Fruit fly (Drosophila melanogaster) whole organism, embryonic: ENCODE results near the gene CG43680.

Experiments used
- CG11247 ChIP-seq: fragments of 200-800 bp; sonication (Bioruptor generic); IDR thresholded peaks from 2 replicates; pipeline ENCODE4 v1.3.6; 2022; ENCODE audit warnings: missing biosample characterization, missing genetic modification characterization
- CG12104 ChIP-seq: fragments of 200-800 bp; sonication (Bioruptor generic); optimal IDR thresholded peaks from 3 replicates; lab custom pipeline; 2016; ENCODE audit warnings: missing biosample characterization, missing genetic modification characterization
- CG13296 ChIP-seq: fragments of 200-800 bp; sonication (Bioruptor generic); optimal IDR thresholded peaks from 3 replicates; lab custom pipeline; 2018; ENCODE audit warnings: missing biosample characterization, mild to moderate bottlenecking, missing genetic modification characterization
- CG13775 ChIP-seq: fragments of 200-800 bp; sonication (Bioruptor generic); optimal IDR thresholded peaks from 3 replicates; lab custom pipeline; 2017; ENCODE audit warnings: missing biosample characterization, mild to moderate bottlenecking, missing genetic modification characterization
- CG14860 ChIP-seq: fragments of 200-800 bp; sonication (Bioruptor generic); IDR thresholded peaks from 3 replicates; pipeline ENCODE4 v1.3.6; 2022; ENCODE audit warnings: missing biosample characterization, missing genetic modification characterization; ENCODE audit not compliant: partially characterized antibody
- CG14965 ChIP-seq: fragments of 200-800 bp; sonication (Bioruptor generic); optimal IDR thresholded peaks from 2 replicates; lab custom pipeline; 2016; ENCODE audit warnings: missing biosample characterization, missing genetic modification characterization, borderline replicate concordance
- CG18599 ChIP-seq: fragments of 200-800 bp; sonication (Bioruptor generic); optimal IDR thresholded peaks from 3 replicates; lab custom pipeline; 2017; ENCODE audit warnings: missing biosample characterization, missing genetic modification characterization, mild to moderate bottlenecking, moderate library complexity, missing genetic modification reagents
- CG2129 ChIP-seq: fragments of 200-800 bp; sonication (Bioruptor generic); IDR thresholded peaks from 2 replicates; pipeline ENCODE4 v1.3.6; 2022; ENCODE audit warnings: missing biosample characterization, missing genetic modification characterization; ENCODE audit not compliant: partially characterized antibody
- CG30403 ChIP-seq: fragments of 200-800 bp; sonication (Bioruptor generic); optimal IDR thresholded peaks from 3 replicates; lab custom pipeline; 2016; ENCODE audit warnings: missing biosample characterization, missing genetic modification characterization
- CG31441 ChIP-seq: fragments of 200-800 bp; sonication (Bioruptor generic); IDR thresholded peaks from 2 replicates; pipeline ENCODE4 v1.3.6; 2022; ENCODE audit warnings: missing biosample characterization, missing genetic modification characterization
- CG3163 ChIP-seq: fragments of 200-800 bp; sonication (Bioruptor generic); optimal IDR thresholded peaks from 3 replicates; lab custom pipeline; 2016; ENCODE audit warnings: missing biosample characterization, missing genetic modification characterization
- CG32532 ChIP-seq: fragments of 200-800 bp; sonication (Bioruptor generic); IDR thresholded peaks from 2 replicates; pipeline ENCODE4 v1.3.6; 2022; ENCODE audit warnings: missing biosample characterization, missing genetic modification characterization
- CG4820 ChIP-seq: fragments of 200-800 bp; sonication (Bioruptor generic); optimal IDR thresholded peaks from 3 replicates; lab custom pipeline; 2016; ENCODE audit warnings: missing biosample characterization, missing genetic modification characterization
- CG5245 ChIP-seq: fragments of 200-800 bp; sonication (Bioruptor generic); optimal IDR thresholded peaks from 3 replicates; lab custom pipeline; 2016; ENCODE audit warnings: missing biosample characterization, missing genetic modification characterization
- CG6765 ChIP-seq: fragments of 200-800 bp; sonication (Bioruptor generic); optimal IDR thresholded peaks from 3 replicates; lab custom pipeline; 2017; ENCODE audit warnings: missing biosample characterization, mild to moderate bottlenecking, missing genetic modification characterization
- CG9609 ChIP-seq: fragments of 200-800 bp; sonication (Bioruptor generic); optimal IDR thresholded peaks from 3 replicates; lab custom pipeline; 2016; ENCODE audit warnings: missing biosample characterization, missing genetic modification characterization
- Camta ChIP-seq: fragments of 200-800 bp; sonication (Bioruptor generic); optimal IDR thresholded peaks from 2 replicates; lab custom pipeline; 2016; ENCODE audit warnings: missing biosample characterization, missing genetic modification characterization
- D ChIP-seq, 2 experiments: fragments of 200-800 bp in 1 of 2; fragments of >200 bp in 1 of 2; sonication (Bioruptor generic) in 1 of 2; optimal IDR thresholded peaks; 2 replicates in 1 of 2; 3 replicates in 1 of 2; lab custom pipeline; 2017; ENCODE audit warnings: mild to moderate bottlenecking in 1 of 2, missing biosample characterization in 1 of 2, missing genetic modification characterization in 1 of 2, missing genetic modification reagents in 1 of 2
- D19B ChIP-seq: fragments of 200-800 bp; sonication (Bioruptor generic); optimal IDR thresholded peaks from 2 replicates; lab custom pipeline; 2017; ENCODE audit warnings: missing biosample characterization, mild to moderate bottlenecking, missing genetic modification characterization
- Doc2 ChIP-seq: fragments of 200-800 bp; sonication (Bioruptor generic); IDR thresholded peaks from 2 replicates; pipeline ENCODE4 v1.3.6; 2022; ENCODE audit warnings: missing biosample characterization, missing genetic modification characterization
- Drgx ChIP-seq: fragments of 200-800 bp; sonication (Bioruptor generic); IDR thresholded peaks from 2 replicates; pipeline ENCODE4 v1.3.6; 2022; ENCODE audit warnings: missing biosample characterization, missing genetic modification characterization
- Eip74EF ChIP-seq, 2 experiments: fragments of 200-800 bp in 1 of 2; fragments of >200 bp in 1 of 2; sonication (Bioruptor generic) in 1 of 2; optimal IDR thresholded peaks; 2 replicates each; lab custom pipeline; 2017 to 2019; ENCODE audit warnings: missing biosample characterization in 2 of 2, missing genetic modification characterization in 2 of 2, mild to moderate bottlenecking in 1 of 2, moderate library complexity in 1 of 2
- Ets97D ChIP-seq: fragments of 200-800 bp; sonication (Bioruptor generic); optimal IDR thresholded peaks from 3 replicates; lab custom pipeline; 2016; ENCODE audit warnings: missing biosample characterization, missing genetic modification characterization
- H2.0 ChIP-seq: fragments of 200-800 bp; sonication (Bioruptor generic); IDR thresholded peaks from 2 replicates; pipeline ENCODE4 v1.3.6; 2022; ENCODE audit warnings: missing biosample characterization, missing genetic modification characterization
- Hey ChIP-seq: fragments of 200-800 bp; sonication (Bioruptor generic); optimal IDR thresholded peaks from 3 replicates; lab custom pipeline; 2018; ENCODE audit warnings: missing biosample characterization, mild to moderate bottlenecking, missing genetic modification characterization
- Kr ChIP-seq: fragments of 200-800 bp; sonication (Bioruptor generic); optimal IDR thresholded peaks from 2 replicates; lab custom pipeline; 2017; ENCODE audit warnings: missing biosample characterization, mild to moderate bottlenecking, missing genetic modification characterization
- Lim3 ChIP-seq: fragments of 200-800 bp; sonication (Bioruptor generic); IDR thresholded peaks from 2 replicates; pipeline ENCODE4 v1.3.6; 2022; ENCODE audit warnings: missing biosample characterization, missing genetic modification characterization
- Nf-YA ChIP-seq: fragments of 200-800 bp; sonication (Bioruptor generic); IDR thresholded peaks from 2 replicates; pipeline ENCODE4 v1.3.6; 2022; ENCODE audit warnings: missing biosample characterization, missing genetic modification characterization
- PHDP ChIP-seq: fragments of 200-800 bp; sonication (Bioruptor generic); optimal IDR thresholded peaks from 3 replicates; lab custom pipeline; 2018; ENCODE audit warnings: missing biosample characterization, mild to moderate bottlenecking, missing genetic modification characterization, moderate library complexity
- Taf1 ChIP-seq: fragments of 200-800 bp; sonication (Bioruptor generic); IDR thresholded peaks from 2 replicates; pipeline ENCODE4 v1.3.6; 2022; ENCODE audit warnings: missing biosample characterization, missing genetic modification characterization
- Xrp1 ChIP-seq: fragments of 200-800 bp; sonication (Bioruptor generic); IDR thresholded peaks from 2 replicates; pipeline ENCODE4 v1.3.6; 2022; ENCODE audit warnings: missing biosample characterization, missing genetic modification characterization
- bigmax ChIP-seq: fragments of 200-800 bp; sonication (Bioruptor generic); optimal IDR thresholded peaks from 2 replicates; lab custom pipeline; 2018; ENCODE audit warnings: missing biosample characterization, mild to moderate bottlenecking, missing genetic modification characterization
- ci ChIP-seq: fragments of 200-800 bp; sonication (Bioruptor generic); IDR thresholded peaks from 3 replicates; pipeline ENCODE4 v1.3.6; 2022; ENCODE audit warnings: missing biosample characterization, missing genetic modification characterization
- disco-r ChIP-seq: fragments of 200-800 bp; sonication (Bioruptor generic); optimal IDR thresholded peaks from 2 replicates; lab custom pipeline; 2016; ENCODE audit warnings: missing biosample characterization, missing genetic modification characterization
- fd102C ChIP-seq: fragments of 200-800 bp; sonication (Bioruptor generic); optimal IDR thresholded peaks from 2 replicates; lab custom pipeline; 2018; ENCODE audit warnings: missing biosample characterization, mild to moderate bottlenecking, missing genetic modification characterization, moderate library complexity
- fu2 ChIP-seq: fragments of 200-800 bp; sonication (Bioruptor generic); optimal IDR thresholded peaks from 2 replicates; lab custom pipeline; 2016; ENCODE audit warnings: missing biosample characterization, missing genetic modification characterization
- gcm ChIP-seq: fragments of 200-800 bp; sonication (Bioruptor generic); optimal IDR thresholded peaks from 2 replicates; lab custom pipeline; 2019; ENCODE audit warnings: missing biosample characterization, mild to moderate bottlenecking, missing genetic modification characterization, moderate library complexity
- gcm2 ChIP-seq: fragments of 200-800 bp; sonication (Bioruptor generic); optimal IDR thresholded peaks from 2 replicates; lab custom pipeline; 2016; ENCODE audit warnings: missing biosample characterization, missing genetic modification characterization
- gt ChIP-seq: fragments of 200-800 bp; sonication (Bioruptor generic); IDR thresholded peaks from 2 replicates; pipeline ENCODE4 v1.3.6; 2022; ENCODE audit warnings: missing biosample characterization, missing genetic modification characterization
- hbn ChIP-seq: fragments of 200-800 bp; sonication (Bioruptor generic); IDR thresholded peaks from 2 replicates; pipeline ENCODE4 v1.3.6; 2022; ENCODE audit warnings: missing biosample characterization, missing genetic modification characterization; ENCODE audit not compliant: partially characterized antibody
- insv ChIP-seq, 2 experiments: fragments of 200-800 bp; sonication (Bioruptor generic); optimal IDR thresholded peaks; 3 replicates each; lab custom pipeline; 2016 to 2018; ENCODE audit warnings: missing biosample characterization in 2 of 2, missing genetic modification characterization in 2 of 2
- inv ChIP-seq: fragments of 200-800 bp; sonication (Bioruptor generic); IDR thresholded peaks from 2 replicates; pipeline ENCODE4 v1.3.6; 2022; ENCODE audit warnings: missing biosample characterization, missing genetic modification characterization; ENCODE audit not compliant: partially characterized antibody
- lmd ChIP-seq: fragments of 200-800 bp; sonication (Bioruptor generic); IDR thresholded peaks from 2 replicates; pipeline ENCODE4 v1.3.6; 2022; ENCODE audit warnings: missing biosample characterization, missing genetic modification characterization
- nau ChIP-seq: fragments of 200-800 bp; sonication (Bioruptor generic); optimal IDR thresholded peaks from 3 replicates; lab custom pipeline; 2017; ENCODE audit warnings: missing biosample characterization, mild to moderate bottlenecking, missing genetic modification characterization, missing genetic modification reagents
- otp ChIP-seq: fragments of 200-800 bp; sonication (Bioruptor generic); IDR thresholded peaks from 3 replicates; pipeline ENCODE4, ENCODE4 v1.3.6; 2022; ENCODE audit warnings: missing biosample characterization, missing genetic modification characterization
- sna ChIP-seq: fragments of 200-800 bp; sonication (Bioruptor generic); IDR thresholded peaks from 2 replicates; pipeline ENCODE4 v1.3.6; 2022; ENCODE audit warnings: missing biosample characterization, missing genetic modification characterization; ENCODE audit not compliant: partially characterized antibody
- unpg ChIP-seq: fragments of 200-800 bp; sonication (Bioruptor generic); optimal IDR thresholded peaks from 3 replicates; lab custom pipeline; 2018; ENCODE audit warnings: missing biosample characterization, mild to moderate bottlenecking, missing genetic modification characterization, moderate library complexity
- zfh1 ChIP-seq: fragments of 200-800 bp; sonication (Bioruptor generic); IDR thresholded peaks from 3 replicates; pipeline ENCODE4 v1.3.6; 2022; ENCODE audit warnings: missing biosample characterization, missing genetic modification characterization

Gene CG43680

DNA sequence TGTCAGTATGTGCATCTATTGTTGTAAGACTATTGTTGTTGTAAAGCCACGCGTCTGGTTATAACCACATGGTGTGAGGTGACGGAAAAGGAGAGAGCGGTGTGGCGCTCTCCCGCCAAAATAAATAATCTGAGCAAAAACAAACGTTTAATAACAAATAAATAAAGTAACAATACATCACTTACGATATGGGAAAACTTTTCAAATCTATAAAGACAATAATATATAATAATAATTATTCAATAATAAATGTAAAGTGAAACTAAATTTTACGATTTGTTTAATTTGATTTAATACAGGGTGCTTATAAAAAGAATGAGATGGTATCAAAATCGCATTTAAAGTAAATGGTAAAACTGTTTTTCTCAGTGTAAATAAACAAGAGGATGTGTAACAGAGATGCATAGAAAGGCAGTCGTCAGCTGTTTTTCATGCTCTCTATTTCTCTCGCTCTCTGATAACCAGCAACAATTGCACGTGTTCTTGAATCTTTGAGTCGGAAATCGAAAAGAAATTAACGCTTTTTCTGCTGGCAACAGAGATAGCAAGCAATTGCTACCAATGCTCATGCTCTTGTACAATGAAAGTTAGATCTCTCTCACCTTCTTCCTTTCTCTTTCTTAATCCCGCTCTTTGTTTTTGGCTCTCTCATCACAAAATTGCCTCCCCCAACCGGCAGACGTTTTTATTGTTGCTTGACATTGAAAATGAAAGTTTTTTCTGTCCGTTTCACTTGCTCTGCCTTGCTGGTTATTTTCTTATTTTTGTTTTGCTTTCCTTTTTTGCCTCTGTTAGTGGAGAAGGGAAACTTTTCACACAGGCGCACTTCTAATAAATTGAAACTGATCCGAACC lies 45.7 kb upstream of the CG43680 start (continued):
- TF ChIP-seq CG6765 (GFP tag; lab: Kevin White, UChicago): peak; percentile 88
- no peak; the same call in 1 of the 2 replicates for TF ChIP-seq hbn (GFP tag; lab: Robert Waterston, UW)
- TF ChIP-seq Drgx (GFP tag; lab: Robert Waterston, UW): peak; percentile 86
- peak; percentile 80 for TF ChIP-seq CG12104 (GFP tag; lab: Kevin White, UChicago)
- peak; percentile 34 for TF ChIP-seq sna (GFP tag; lab: Robert Waterston, UW)
- TF ChIP-seq gcm (GFP tag; lab: Kevin White, UChicago): peak; percentile 94
- TF ChIP-seq nau: peak; percentile 80
- TF ChIP-seq Doc2 (GFP tag; lab: Robert Waterston, UW): no peak
- peak; percentile 98 for TF ChIP-seq CG31441 (GFP tag; lab: Robert Waterston, UW)
- TF ChIP-seq disco-r (GFP tag; lab: Kevin White, UChicago): peak; percentile 12
- TF ChIP-seq Camta (GFP tag; lab: Kevin White, UChicago): no peak
- peak; percentile 7 for TF ChIP-seq Hey (tag; lab: Kevin White, UChicago)
- TF ChIP-seq unpg (GFP tag; lab: Kevin White, UChicago): peak; percentile 94
- TF ChIP-seq CG2129 (GFP tag; lab: Robert Waterston, UW): no peak
- TF ChIP-seq ci (GFP tag; lab: Robert Waterston, UW): peak; percentile 59; the same call in 2 of the 3 replicates
- peak; percentile 94 for TF ChIP-seq Xrp1 (GFP tag; lab: Robert Waterston, UW)
- TF ChIP-seq otp: no peak
- peak in 1 of 2 experiments; percentile 90 for TF ChIP-seq Eip74EF (GFP tag; optimal IDR thresholded peaks at IDR 0.05; lab: Kevin White, UChicago)
- peak; percentile 84 for TF ChIP-seq Nf-YA (GFP tag; lab: Robert Waterston, UW)
- TF ChIP-seq lmd: peak; percentile 86
- TF ChIP-seq CG11247 (GFP tag; lab: Robert Waterston, UW): peak; percentile 75
- no peak for TF ChIP-seq gcm2 (GFP tag; lab: Kevin White, UChicago)
- peak; percentile 28 for TF ChIP-seq CG3163 (GFP tag; lab: Kevin White, UChicago)
- TF ChIP-seq CG14860: no peak
- peak; percentile 63 for TF ChIP-seq H2.0 (GFP tag; lab: Robert Waterston, UW)
- TF ChIP-seq inv (GFP tag; lab: Robert Waterston, UW): no peak
- TF ChIP-seq CG9609 (GFP tag; lab: Kevin White, UChicago): peak; percentile 3
- no peak for TF ChIP-seq D (optimal IDR thresholded peaks at IDR 0.05; lab: Kevin White, UChicago)
- peak; percentile 93 for TF ChIP-seq D (GFP tag; optimal IDR thresholded peaks at IDR 0.05; lab: Kevin White, UChicago)
- TF ChIP-seq fd102C: peak; percentile 47
- TF ChIP-seq Taf1: no peak
- TF ChIP-seq CG5245 (GFP tag; lab: Kevin White, UChicago): peak; percentile 37
- no peak for TF ChIP-seq Kr
- TF ChIP-seq D19B (GFP tag; lab: Kevin White, UChicago): peak; percentile 52
- no peak for TF ChIP-seq insv (GFP tag; optimal IDR thresholded peaks at IDR 0.05; lab: Kevin White, UChicago)
- TF ChIP-seq CG13775 (GFP tag; lab: Kevin White, UChicago): peak; percentile 75
- peak; percentile 87 for TF ChIP-seq CG4820
- peak; percentile 90 for TF ChIP-seq zfh1
- no peak for TF ChIP-seq fu2 (GFP tag; lab: Kevin White, UChicago)
- peak; percentile 95 for TF ChIP-seq CG13296 (GFP tag; lab: Kevin White, UChicago)
- no peak for TF ChIP-seq Ets97D
- peak; percentile 39; the same call in 1 of the 2 replicates for TF ChIP-seq gt (GFP tag; lab: Robert Waterston, UW)
- TF ChIP-seq bigmax (GFP tag; lab: Kevin White, UChicago): no peak
- TF ChIP-seq CG30403 (GFP tag; lab: Kevin White, UChicago): peak; percentile 85
- TF ChIP-seq CG14965 (GFP tag; lab: Kevin White, UChicago): peak; percentile 5
- peak; percentile 89 for TF ChIP-seq CG32532 (GFP tag; lab: Robert Waterston, UW)
- no peak for TF ChIP-seq Lim3 (GFP tag; lab: Robert Waterston, UW)
- TF ChIP-seq CG18599 (GFP tag; lab: Kevin White, UChicago): peak; percentile 92
- peak; percentile 86 for TF ChIP-seq PHDP (tag; lab: Kevin White, UChicago)
